Worm (Caenorhabditis elegans): Measurements from ENCODE around the gene ucp-4.

DNA sequence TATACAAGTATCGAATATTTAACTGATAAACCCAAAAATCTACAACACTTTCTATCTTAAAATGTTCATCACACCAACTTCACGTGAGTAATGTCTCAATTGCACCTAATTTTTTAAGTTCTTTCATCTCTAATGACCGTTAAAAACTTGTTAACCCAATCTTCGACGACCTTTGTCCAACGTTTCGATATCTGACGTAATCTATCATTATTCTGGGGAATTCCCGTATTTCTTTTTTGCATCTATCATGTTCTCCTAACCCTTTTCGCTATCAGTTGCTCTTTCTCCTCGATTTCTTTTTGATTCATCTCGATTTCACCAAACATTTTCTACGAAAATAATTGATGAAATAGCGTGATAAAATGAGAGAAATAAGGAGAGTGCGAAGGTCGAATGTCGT lies 6.4 kb upstream of the ucp-4 start:
- TF ChIP-seq zag-1 (tag; optimal IDR thresholded peaks at IDR 0.05) (no peak), unc-62 (GFP tag; optimal IDR thresholded peaks at IDR 0.05) (no peak), nhr-19 (GFP tag; conservative IDR thresholded peaks at IDR 0.05) (no peak), aha-1 (tag; optimal IDR thresholded peaks at IDR 0.05) (no peak), mdl-1 (tag; optimal IDR thresholded peaks at IDR 0.05) (no peak), lin-35 (GFP tag; optimal IDR thresholded peaks at IDR 0.05) (no peak), lsy-2 (tag; optimal IDR thresholded peaks at IDR 0.05) (no peak), fkh-4 (tag; optimal IDR thresholded peaks at IDR 0.05; ENCODE audit: borderline replicate concordance) (no peak), unc-130 (tag; optimal IDR thresholded peaks at IDR 0.05) (no peak), nhr-11 (tag; optimal IDR thresholded peaks at IDR 0.05) (no peak), pqm-1 (tag; optimal IDR thresholded peaks at IDR 0.05) (no peak), C16A3.4 (tag; optimal IDR thresholded peaks at IDR 0.05) (no peak), grh-1 (GFP tag; IDR thresholded peaks at IDR 0.05) (no peak), unc-30 (tag; optimal IDR thresholded peaks at IDR 0.05) (no peak)
